Worm (Caenorhabditis elegans) whole organism, young adult: ENCODE results near the gene F10E9.3.

Experiments
- T26A5.8 ChIP-seq: sonication (generic microtip); optimal IDR thresholded peaks from 2 replicates; lab custom pipeline; 2016; ENCODE audit warnings: missing genetic modification characterization, missing compliant biosample characterization
- aptf-3 ChIP-seq: fragments of 200-800 bp; sonication (Bioruptor generic); IDR thresholded peaks from 2 replicates; pipeline ENCODE4 v1.3.6; 2022; ENCODE audit warnings: missing genetic modification characterization, missing compliant biosample characterization
- ceh-100 ChIP-seq: fragments of 200-800 bp; sonication (Bioruptor generic); IDR thresholded peaks from 2 replicates; pipeline ENCODE4 v1.3.6; 2022; ENCODE audit warnings: missing genetic modification reagents, missing genetic modification characterization, missing compliant biosample characterization
- ceh-27 ChIP-seq: fragments of 200-800 bp; sonication (Bioruptor generic); optimal IDR thresholded peaks from 2 replicates; lab custom pipeline; 2018; ENCODE audit warnings: mild to moderate bottlenecking, missing genetic modification characterization, moderate library complexity, missing compliant biosample characterization
- ceh-58 ChIP-seq: fragments of 200-800 bp; sonication (Bioruptor generic); IDR thresholded peaks from 2 replicates; pipeline ENCODE4 v1.3.6; 2022; ENCODE audit warnings: missing genetic modification characterization, missing compliant biosample characterization
- dpl-1 ChIP-seq: fragments of 150-350 bp; optimal IDR thresholded peaks from 2 replicates; lab custom pipeline; 2014; ENCODE audit warnings: missing biosample characterization, missing genetic modification reagents, missing genetic modification characterization
- fkh-3 ChIP-seq: sonication (generic microtip); optimal IDR thresholded peaks from 2 replicates; lab custom pipeline; 2016; ENCODE audit warnings: mild to moderate bottlenecking, missing genetic modification characterization, missing compliant biosample characterization
- lin-35 ChIP-seq, 3 experiments: fragments of 150-350 bp in 2 of 3; sonication (generic microtip) in 1 of 3; optimal IDR thresholded peaks; 2 replicates each; lab custom pipeline; 2014 to 2018; ENCODE audit warnings: missing biosample characterization in 3 of 3, missing genetic modification characterization in 3 of 3, missing genetic modification reagents in 3 of 3
- mel-28 ChIP-seq: sonication (generic microtip); optimal IDR thresholded peaks from 2 replicates; lab custom pipeline; 2016; ENCODE audit warnings: borderline replicate concordance, mild to moderate bottlenecking, missing genetic modification characterization, missing compliant biosample characterization
- mes-4 ChIP-seq: sonication (generic microtip); optimal IDR thresholded peaks from 2 replicates; lab custom pipeline; 2016; ENCODE audit warnings: missing genotype, missing genetic modification characterization, missing compliant biosample characterization
- tbp1 ChIP-seq: fragments of 200-800 bp; sonication (Bioruptor generic); optimal IDR thresholded peaks from 2 replicates; lab custom pipeline; 2018; ENCODE audit warnings: mild to moderate bottlenecking, missing genetic modification characterization, missing compliant biosample characterization
- xnd-1 ChIP-seq: sonication (generic microtip); optimal IDR thresholded peaks from 2 replicates; lab custom pipeline; 2016; ENCODE audit warnings: missing genotype, missing genetic modification reagents, missing genetic modification characterization, missing compliant biosample characterization
- ztf-18 ChIP-seq: sonication (generic microtip); optimal IDR thresholded peaks from 2 replicates; lab custom pipeline; 2016; ENCODE audit warnings: missing genotype, mild to moderate bottlenecking, missing genetic modification characterization, missing compliant biosample characterization
- ztf-26 ChIP-seq: sonication (generic microtip); optimal IDR thresholded peaks from 2 replicates; lab custom pipeline; 2017; ENCODE audit warnings: missing genetic modification characterization, missing compliant biosample characterization

ce11 chrIII:8308238-8308637, 2.6 kb upstream of the F10E9.3 start, which contains the start of gene F10E9.4:
- TF ChIP-seq dpl-1 (GFP tag; lab: Kevin White, UChicago) (no peak), T26A5.8 (no peak), fkh-3 (tag; lab: Kevin White, UChicago) (no peak), tbp1 (GFP tag; lab: Kevin White, UChicago) (no peak), mel-28 (tag; lab: Kevin White, UChicago) (no peak), aptf-3 (GFP tag; lab: Robert Waterston, UW) (no peak), mes-4 (tag; lab: Kevin White, UChicago) (no peak), ceh-27 (GFP tag; lab: Kevin White, UChicago) (no peak), xnd-1 (tag; lab: Kevin White, UChicago) (no peak), ceh-58 (no peak), ztf-18 (no peak), lin-35 (GFP tag; optimal IDR thresholded peaks at IDR 0.05; lab: Kevin White, UChicago) (no peak), ztf-26 (tag; lab: Kevin White, UChicago) (no peak), ceh-100 (GFP tag; lab: Robert Waterston, UW) (no peak)
